Fruit fly (Drosophila melanogaster) whole organism, pupa: Measurements from ENCODE around the gene CG15923.

ENCODE experiments used
- CG10348 ChIP-seq: fragments of 200-800 bp; sonication (Bioruptor generic); IDR thresholded peaks from 2 replicates; pipeline ENCODE4 v1.3.6; 2022; ENCODE audit warnings: missing biosample characterization, missing genetic modification characterization
- CG12605 ChIP-seq: fragments of 200-800 bp; sonication (Bioruptor generic); IDR thresholded peaks from 2 replicates; pipeline ENCODE4 v1.3.6; 2022; ENCODE audit warnings: missing biosample characterization, missing genetic modification characterization
- CG13204 ChIP-seq: fragments of 200-800 bp; sonication (Bioruptor generic); optimal IDR thresholded peaks from 2 replicates; lab custom pipeline; 2018; ENCODE audit warnings: missing biosample characterization, mild to moderate bottlenecking, missing genetic modification characterization, moderate library complexity
- CG14655 ChIP-seq: fragments of 200-800 bp; sonication (Bioruptor generic); optimal IDR thresholded peaks from 3 replicates; lab custom pipeline; 2017; ENCODE audit warnings: mild to moderate bottlenecking, missing biosample characterization, missing genetic modification reagents, missing genetic modification characterization
- CG15710 ChIP-seq: fragments of 200-800 bp; sonication (Bioruptor generic); optimal IDR thresholded peaks from 2 replicates; lab custom pipeline; 2018; ENCODE audit warnings: missing biosample characterization, mild to moderate bottlenecking, missing genetic modification characterization, moderate library complexity
- CG17806 ChIP-seq: fragments of 200-800 bp; sonication (Bioruptor generic); optimal IDR thresholded peaks from 2 replicates; lab custom pipeline; 2018; ENCODE audit warnings: missing biosample characterization, mild to moderate bottlenecking, missing genetic modification characterization, moderate library complexity
- CG32121 ChIP-seq: fragments of 200-800 bp; sonication (Bioruptor generic); IDR thresholded peaks from 2 replicates; pipeline ENCODE4 v1.3.6; 2022; ENCODE audit warnings: missing biosample characterization, missing genetic modification characterization
- CG34367 ChIP-seq: fragments of 200-800 bp; sonication (Bioruptor generic); optimal IDR thresholded peaks from 2 replicates; lab custom pipeline; 2018; ENCODE audit warnings: missing biosample characterization, mild to moderate bottlenecking, missing genetic modification characterization
- CG4496 ChIP-seq: fragments of 200-800 bp; sonication (Bioruptor generic); IDR thresholded peaks from 3 replicates; pipeline ENCODE4 v1.3.6; 2022; ENCODE audit warnings: missing biosample characterization, missing genetic modification characterization
- CG8159 ChIP-seq: fragments of 200-800 bp; sonication (Bioruptor generic); optimal IDR thresholded peaks from 3 replicates; lab custom pipeline; 2018; ENCODE audit warnings: missing biosample characterization, mild to moderate bottlenecking, missing genetic modification characterization, moderate library complexity
- CG8301 ChIP-seq: fragments of 200-800 bp; sonication (Bioruptor generic); optimal IDR thresholded peaks from 2 replicates; lab custom pipeline; 2018; ENCODE audit warnings: missing biosample characterization, mild to moderate bottlenecking, missing genetic modification characterization
- CG9948 ChIP-seq: fragments of 200-800 bp; sonication (Bioruptor generic); optimal IDR thresholded peaks from 2 replicates; lab custom pipeline; 2018; ENCODE audit warnings: missing biosample characterization, mild to moderate bottlenecking, missing genetic modification characterization, moderate library complexity
- D1 ChIP-seq: fragments of 200-800 bp; sonication (Bioruptor generic); optimal IDR thresholded peaks from 2 replicates; lab custom pipeline; 2018; ENCODE audit warnings: missing biosample characterization, mild to moderate bottlenecking, missing genetic modification characterization, moderate library complexity
- EcR ChIP-seq: fragments of 200-800 bp; sonication (Bioruptor generic); optimal IDR thresholded peaks from 3 replicates; lab custom pipeline; 2019; ENCODE audit warnings: missing biosample characterization, missing genetic modification characterization, mild to moderate bottlenecking, moderate library complexity, missing genetic modification reagents
- Ets98B ChIP-seq: fragments of 200-800 bp; sonication (Bioruptor generic); IDR thresholded peaks from 2 replicates; pipeline ENCODE4 v1.3.6; 2022; ENCODE audit warnings: missing biosample characterization, missing genetic modification characterization
- Pif1A ChIP-seq: fragments of 200-800 bp; sonication (Bioruptor generic); optimal IDR thresholded peaks from 3 replicates; lab custom pipeline; 2016; ENCODE audit warnings: missing biosample characterization, missing genetic modification characterization
- Pif1B ChIP-seq: fragments of 200-800 bp; sonication (Bioruptor generic); optimal IDR thresholded peaks from 3 replicates; lab custom pipeline; 2016; ENCODE audit warnings: missing biosample characterization, missing genetic modification characterization
- Snoo ChIP-seq: fragments of 200-800 bp; sonication (Bioruptor generic); optimal IDR thresholded peaks from 3 replicates; lab custom pipeline; 2017; ENCODE audit warnings: missing biosample characterization, mild to moderate bottlenecking, missing genetic modification characterization, inconsistent platforms
- fd96Ca ChIP-seq: fragments of 200-800 bp; sonication (Bioruptor generic); IDR thresholded peaks from 3 replicates; pipeline ENCODE4 v1.3.6; 2022; ENCODE audit warnings: missing biosample characterization, missing genetic modification characterization
- gl ChIP-seq: fragments of 200-800 bp; sonication (Bioruptor generic); optimal IDR thresholded peaks from 2 replicates; lab custom pipeline; 2018; ENCODE audit warnings: missing biosample characterization, mild to moderate bottlenecking, missing genetic modification characterization
- rn ChIP-seq: fragments of 200-800 bp; sonication (Bioruptor generic); IDR thresholded peaks from 2 replicates; pipeline ENCODE4 v1.3.6; 2022; ENCODE audit warnings: missing biosample characterization, missing genetic modification characterization

CG15923 gene

DNA sequence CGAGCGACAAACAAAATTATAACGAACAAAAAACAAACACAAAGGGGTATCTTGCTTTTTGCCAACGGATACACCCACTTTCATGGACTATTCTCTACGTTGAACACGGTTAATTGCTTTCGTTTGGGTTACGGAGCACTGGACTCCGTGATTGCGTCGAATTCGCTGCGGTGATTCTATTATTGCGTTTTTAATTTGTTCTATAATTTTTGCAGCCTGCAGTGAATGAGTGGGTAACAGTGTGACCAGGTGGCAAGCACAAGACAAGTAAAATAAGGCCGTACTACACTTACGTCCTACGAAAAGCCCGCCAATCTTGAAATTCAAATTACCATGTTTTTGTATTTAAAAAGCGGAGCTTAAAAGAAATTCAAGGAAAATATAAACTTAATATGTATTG is 31.1 kb downstream of the CG15923 start, which contains the start of gene CG16953:
TSS of gene CG16953 (minus strand) at position 268 of the 400 bp plus-strand sequence.
- TF ChIP-seq CG12605: no peak
- no peak for TF ChIP-seq gl (tag; lab: Kevin White, UChicago)
- TF ChIP-seq Snoo (tag; lab: Kevin White, UChicago): no peak
- TF ChIP-seq EcR: peak; percentile 5
- TF ChIP-seq Pif1A (GFP tag; lab: Kevin White, UChicago): no peak
- TF ChIP-seq CG8159 (tag; lab: Kevin White, UChicago): no peak

DNA sequence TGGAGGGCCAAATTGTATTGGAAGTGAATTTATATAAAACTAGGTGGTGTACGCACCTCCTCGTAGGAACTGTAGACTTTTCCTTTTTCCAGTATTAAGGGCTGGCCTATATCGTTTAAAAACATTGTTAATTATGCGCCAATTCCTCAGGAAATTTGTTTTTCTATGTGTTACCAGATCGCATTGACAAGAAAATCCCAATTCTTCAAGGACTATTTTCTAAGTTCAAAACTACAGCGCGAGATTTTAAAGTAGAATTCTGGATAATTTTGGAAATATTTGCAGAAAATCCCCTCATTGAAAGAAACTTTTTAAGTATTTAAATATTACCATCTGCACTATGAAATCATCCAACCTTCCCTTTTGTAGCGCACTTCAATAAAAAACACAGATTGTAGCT is 35.3 kb downstream of the CG15923 start, which contains the start of gene CG34008:
TSS of gene CG34008 (minus strand) at position 147 of the 400 bp plus-strand sequence.
- no peak for TF ChIP-seq CG8159 (tag; lab: Kevin White, UChicago)
- TF ChIP-seq CG8301: no peak
- TF ChIP-seq D1 (tag; lab: Kevin White, UChicago): no peak
- no peak for TF ChIP-seq CG15710 (tag; lab: Kevin White, UChicago)
- no peak for TF ChIP-seq Pif1A (GFP tag; lab: Kevin White, UChicago)
- TF ChIP-seq CG13204 (GFP tag; lab: Kevin White, UChicago): no peak
- no peak for TF ChIP-seq Pif1B (GFP tag; lab: Kevin White, UChicago)
- TF ChIP-seq CG34367 (tag; lab: Kevin White, UChicago): no peak
- TF ChIP-seq Snoo (tag; lab: Kevin White, UChicago): no peak
- TF ChIP-seq CG17806 (tag; lab: Kevin White, UChicago): no peak
- no peak for TF ChIP-seq CG10348 (GFP tag; lab: Robert Waterston, UW)
- no peak for TF ChIP-seq CG12605
- TF ChIP-seq CG4496 (GFP tag; lab: Robert Waterston, UW): no peak
- TF ChIP-seq CG14655 (GFP tag; lab: Kevin White, UChicago): no peak
- TF ChIP-seq Ets98B (GFP tag; lab: Robert Waterston, UW): no peak
- no peak for TF ChIP-seq rn
- no peak for TF ChIP-seq CG32121 (GFP tag; lab: Robert Waterston, UW)

DNA sequence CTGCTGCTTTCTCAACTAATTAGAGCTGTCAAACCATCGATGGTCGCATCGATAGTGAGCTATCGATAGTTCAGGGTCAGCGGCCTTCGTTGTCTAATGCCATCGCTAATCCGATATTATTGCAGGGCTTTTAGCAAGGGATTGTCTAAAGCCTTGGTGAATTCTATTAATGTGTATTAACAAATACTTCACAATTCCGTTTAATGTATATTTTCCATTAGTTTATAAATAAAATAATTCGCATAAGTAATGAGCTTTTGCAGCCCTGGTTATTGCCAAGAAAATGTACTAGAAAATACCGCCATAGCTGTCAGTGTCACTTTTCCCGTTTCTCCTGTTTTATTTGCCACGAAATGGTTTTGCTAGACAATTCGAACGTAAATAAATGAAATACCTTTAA is 36.9 kb downstream of the CG15923 start, which contains the start of the genes EloB and Srp14:
TSS of gene EloB (minus strand) at position 35 of the 400 bp plus-strand sequence.
TSS of gene Srp14 (plus strand) at position 300 of the 400 bp plus-strand sequence.
- TF ChIP-seq CG9948 (tag; lab: Kevin White, UChicago): peak; percentile 65
- TF ChIP-seq Pif1B (GFP tag; lab: Kevin White, UChicago): no peak
- peak; percentile 98 for TF ChIP-seq EcR
- peak; percentile 70 for TF ChIP-seq CG17806 (tag; lab: Kevin White, UChicago)
- no peak for TF ChIP-seq rn
- no peak for TF ChIP-seq CG13204 (GFP tag; lab: Kevin White, UChicago)
- TF ChIP-seq D1 (tag; lab: Kevin White, UChicago): no peak
- no peak for TF ChIP-seq CG14655 (GFP tag; lab: Kevin White, UChicago)
- peak; percentile 33 for TF ChIP-seq gl (tag; lab: Kevin White, UChicago)
- peak; percentile 57; the same call in 1 of the 2 replicates for TF ChIP-seq CG12605
- peak; percentile 78 for TF ChIP-seq CG15710 (tag; lab: Kevin White, UChicago)
- peak; percentile 77 for TF ChIP-seq CG4496 (GFP tag; lab: Robert Waterston, UW)
- peak; percentile 66 for TF ChIP-seq CG32121 (GFP tag; lab: Robert Waterston, UW)
- peak; percentile 78 for TF ChIP-seq Ets98B (GFP tag; lab: Robert Waterston, UW)
- peak; percentile 81 for TF ChIP-seq fd96Ca
- TF ChIP-seq CG10348 (GFP tag; lab: Robert Waterston, UW): no peak
- peak; percentile 55 for TF ChIP-seq CG34367 (tag; lab: Kevin White, UChicago)
- peak; percentile 64 for TF ChIP-seq CG8301
- TF ChIP-seq Pif1A (GFP tag; lab: Kevin White, UChicago): no peak
- no peak for TF ChIP-seq CG8159 (tag; lab: Kevin White, UChicago)
- peak; percentile 66 for TF ChIP-seq Snoo (tag; lab: Kevin White, UChicago)

DNA sequence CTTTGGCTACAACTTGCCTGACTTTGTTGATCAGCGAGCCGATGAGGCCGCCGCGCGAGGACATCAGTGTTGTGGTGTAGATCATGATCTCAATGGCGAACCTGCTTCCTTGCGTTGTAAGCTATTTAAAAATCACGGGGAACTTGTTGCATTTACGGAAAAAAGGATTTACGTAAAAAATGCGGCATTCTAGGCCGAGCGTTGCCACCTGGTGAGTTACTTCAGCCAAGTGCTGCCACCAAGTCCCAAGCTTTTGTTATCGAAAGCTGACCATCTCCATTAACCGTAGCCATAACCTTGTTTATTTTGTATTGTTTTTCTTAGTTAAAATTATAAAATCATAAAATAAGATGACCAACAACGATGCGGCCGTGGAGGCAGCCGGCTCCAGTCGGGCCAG is 39.9 kb downstream of the CG15923 start, which contains the start of the genes TFAM and CG5412:
TSS of gene TFAM (minus strand) at position 222 of the 400 bp plus-strand sequence.
TSS of gene CG5412 (plus strand) at position 265 of the 400 bp plus-strand sequence.
- no peak for TF ChIP-seq CG13204 (GFP tag; lab: Kevin White, UChicago)
- peak; percentile 64 for TF ChIP-seq EcR

DNA sequence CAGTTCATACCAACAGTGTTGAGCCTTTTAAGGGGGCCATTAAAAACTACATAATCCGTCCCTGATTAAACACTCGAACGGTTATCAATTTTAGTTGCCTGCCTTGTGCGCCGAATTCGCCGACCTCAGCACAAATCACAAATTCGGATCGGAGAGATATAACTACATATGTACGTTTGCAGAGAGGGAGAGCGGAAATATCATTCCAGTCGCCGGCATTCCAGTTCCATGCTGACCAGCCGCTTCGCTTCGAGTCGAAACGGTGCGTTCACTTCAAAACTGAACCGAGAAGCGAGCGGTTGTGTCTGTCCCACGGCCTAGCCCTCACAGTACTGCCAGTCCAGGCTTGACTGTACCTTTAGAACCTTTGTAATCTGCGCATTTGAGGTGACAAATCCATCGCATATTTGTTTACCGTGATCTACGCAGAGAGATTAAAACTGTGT is 42.1 kb downstream of the CG15923 start:
- TF ChIP-seq CG14655 (GFP tag; lab: Kevin White, UChicago) (no peak), CG34367 (tag; lab: Kevin White, UChicago) (no peak), rn (no peak), CG10348 (GFP tag; lab: Robert Waterston, UW) (no peak), fd96Ca (no peak), CG9948 (tag; lab: Kevin White, UChicago) (no peak), CG12605 (no peak), Pif1A (GFP tag; lab: Kevin White, UChicago) (no peak), Pif1B (GFP tag; lab: Kevin White, UChicago) (no peak), D1 (tag; lab: Kevin White, UChicago) (no peak)

DNA sequence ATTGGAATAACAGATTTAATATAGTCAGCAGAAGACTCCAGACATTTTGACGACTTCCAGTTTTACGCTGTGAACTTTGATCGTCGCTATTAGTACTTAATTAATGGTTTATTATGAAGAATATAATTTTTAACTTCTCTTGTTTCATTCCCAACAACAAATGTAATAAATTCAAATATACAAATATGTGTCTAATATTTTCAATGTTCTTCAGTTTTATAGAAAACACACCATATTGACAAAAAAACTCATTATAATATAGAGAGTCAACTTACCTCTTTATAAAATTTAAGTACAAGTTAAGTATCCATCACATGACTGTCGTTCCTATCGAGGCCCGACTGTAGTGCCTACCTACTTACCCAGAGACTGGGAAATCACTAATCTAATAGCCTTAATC is 43.4 kb downstream of the CG15923 start:
- TF ChIP-seq CG15710 (tag; lab: Kevin White, UChicago) (no peak), CG12605 (no peak), CG10348 (GFP tag; lab: Robert Waterston, UW) (no peak), Snoo (tag; lab: Kevin White, UChicago) (no peak), Pif1B (GFP tag; lab: Kevin White, UChicago) (no peak), EcR (no peak), CG8159 (tag; lab: Kevin White, UChicago) (no peak), CG8301 (no peak), Ets98B (GFP tag; lab: Robert Waterston, UW) (no peak), gl (tag; lab: Kevin White, UChicago) (no peak), rn (no peak), CG4496 (GFP tag; lab: Robert Waterston, UW) (no peak), CG17806 (tag; lab: Kevin White, UChicago) (no peak), CG9948 (tag; lab: Kevin White, UChicago) (no peak), CG34367 (tag; lab: Kevin White, UChicago) (no peak), Pif1A (GFP tag; lab: Kevin White, UChicago) (no peak), fd96Ca (no peak), CG32121 (GFP tag; lab: Robert Waterston, UW) (no peak)
